Worm (Caenorhabditis elegans): ENCODE data around the gene cup-4.

cup-4 gene

DNA sequence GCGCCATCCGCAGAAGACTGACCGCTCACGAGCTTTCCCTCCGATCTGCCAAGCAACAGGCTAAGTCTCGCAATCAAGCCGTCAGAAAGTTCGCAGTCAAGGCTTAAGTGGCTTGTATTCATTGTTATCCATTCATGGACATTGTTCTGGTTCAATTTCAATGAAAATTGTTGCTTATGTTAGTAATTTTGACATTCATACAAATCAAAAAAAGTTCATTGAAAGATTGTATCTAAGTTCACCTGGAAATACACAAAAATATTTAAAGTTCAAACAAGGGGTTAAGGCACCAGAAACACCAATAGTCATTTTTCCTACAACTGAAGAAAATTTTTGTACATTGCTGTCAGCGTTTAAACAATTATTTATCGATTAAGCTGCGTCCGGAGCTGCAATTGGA lies 10.8 kb upstream of the cup-4 start (continued):
- no peak for TF ChIP-seq Y48G9A.11 (GFP tag; IDR thresholded peaks at IDR 0.05)
- no peak for TF ChIP-seq ZK546.5 (tag; optimal IDR thresholded peaks at IDR 0.05)
- no peak for TF ChIP-seq dmd-9 (GFP tag; IDR thresholded peaks at IDR 0.05)
- TF ChIP-seq nhr-111 (GFP tag; optimal IDR thresholded peaks at IDR 0.05), result no peak
- 0 out of 2 replicates have a peak, but pooled peaks have one; percentile 23 for TF ChIP-seq madf-9 (GFP tag; conservative IDR thresholded peaks at IDR 0.05)
- TF ChIP-seq R02D3.7 (tag; optimal IDR thresholded peaks at IDR 0.05), result no peak
- no peak for TF ChIP-seq gei-8 (GFP tag; optimal IDR thresholded peaks at IDR 0.05)
- TF ChIP-seq arid-1 (GFP tag; conservative IDR thresholded peaks at IDR 0.05), result no peak
- no peak for TF ChIP-seq mep-1 (tag; optimal IDR thresholded peaks at IDR 0.05)
- peak; percentile 53 for TF ChIP-seq aha-1 (tag)
- peak; percentile 54; the same call in 1 of the 2 replicates for TF ChIP-seq snpc-1.2 (GFP tag; IDR thresholded peaks at IDR 0.05)
- TF ChIP-seq nhr-10 (tag; optimal IDR thresholded peaks at IDR 0.05), result no peak
- TF ChIP-seq unc-62 (GFP tag; optimal IDR thresholded peaks at IDR 0.05 in 1 of 2), result no peak
- no peak for TF ChIP-seq unc-62 (tag; optimal IDR thresholded peaks at IDR 0.05)
- no peak for TF ChIP-seq lir-3 (tag; optimal IDR thresholded peaks at IDR 0.05)
- TF ChIP-seq nhr-237 (tag; optimal IDR thresholded peaks at IDR 0.05), result no peak
- no peak for TF ChIP-seq T20F7.1 (GFP tag; optimal IDR thresholded peaks at IDR 0.05)
- TF ChIP-seq ctbp-1 (GFP tag; IDR thresholded peaks at IDR 0.05), result 0 out of 2 replicates have a peak, but pooled peaks have one; percentile 9
- no peak for TF ChIP-seq nhr-25 (tag; optimal IDR thresholded peaks at IDR 0.05; ENCODE audit: borderline replicate concordance, insufficient read depth)
- TF ChIP-seq nhr-77 (tag; optimal IDR thresholded peaks at IDR 0.05), result no peak
- peak; percentile 33 for TF ChIP-seq F49E8.2 (tag; optimal IDR thresholded peaks at IDR 0.05; ENCODE audit: borderline replicate concordance)

DNA sequence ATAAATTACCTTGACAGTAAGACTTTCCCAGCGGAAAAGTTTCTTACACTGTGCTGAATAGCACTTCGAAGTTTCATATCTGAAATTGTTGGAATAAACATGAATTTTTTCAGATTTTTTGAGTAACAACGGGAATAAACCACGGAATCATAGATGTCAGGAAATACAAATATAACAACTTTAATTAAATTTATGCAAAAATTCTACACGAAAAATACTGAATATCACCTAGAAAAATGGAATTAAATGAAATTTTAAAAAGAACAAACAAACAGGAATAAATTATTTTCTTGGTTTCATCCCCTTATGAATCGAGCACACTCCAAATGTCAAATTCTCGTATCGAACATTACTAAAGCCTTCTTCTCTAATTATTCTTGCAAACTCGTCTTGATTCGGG lies 9.1 kb upstream of the cup-4 start, which contains the start of gene tag-307:
Gene tag-307 (minus strand): TSS at position 101 of the 400 bp plus-strand sequence.
- peak in 1 of 2 experiments; percentile 56 for TF ChIP-seq unc-62 (GFP tag; optimal IDR thresholded peaks at IDR 0.05 in 1 of 2)
- TF ChIP-seq unc-62 (tag; optimal IDR thresholded peaks at IDR 0.05), result no peak
- TF ChIP-seq lin-13 (GFP tag; optimal IDR thresholded peaks at IDR 0.05), result no peak

DNA sequence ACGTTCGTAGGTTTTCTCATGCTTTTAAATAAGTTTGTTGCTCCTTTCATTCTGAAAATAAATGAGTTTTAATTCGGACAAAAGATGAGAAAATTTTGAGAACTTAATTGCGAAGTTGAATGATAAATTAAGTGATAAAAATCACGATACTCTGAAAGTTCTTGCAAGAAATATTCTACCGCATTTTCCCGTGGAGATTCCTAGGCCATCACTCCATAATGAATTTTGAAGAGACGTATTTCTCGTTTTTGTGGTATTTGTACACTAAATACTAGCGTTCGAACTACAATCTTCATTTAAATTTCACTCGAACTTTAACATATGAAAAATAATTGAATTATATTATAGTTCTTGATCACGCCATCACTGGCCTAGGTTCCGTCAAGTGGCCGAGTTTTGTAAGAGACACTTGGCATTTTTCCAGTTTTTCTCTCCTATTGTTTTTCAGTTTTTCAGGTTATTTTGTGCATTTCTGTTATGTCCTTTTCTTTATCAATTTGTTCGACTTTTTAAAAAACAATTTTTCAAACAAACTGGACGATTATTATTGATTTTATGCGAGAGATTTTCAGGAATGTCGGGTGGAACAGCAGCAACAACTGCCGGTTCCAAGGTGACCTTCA lies 7.8 kb upstream of the cup-4 start, which contains the start of the genes coq-5 and ufm-1:
Gene coq-5 (minus strand): TSS at position 51 of the 623 bp plus-strand sequence.
Gene ufm-1 (plus strand): TSS at position 573 of the 623 bp plus-strand sequence.
- TF ChIP-seq lsy-2 (tag; optimal IDR thresholded peaks at IDR 0.05), result peak in 1 of 2 experiments; percentile 18
- TF ChIP-seq nhr-102 (tag; optimal IDR thresholded peaks at IDR 0.05), result peak; percentile 3
- TF ChIP-seq ztf-7 (tag; optimal IDR thresholded peaks at IDR 0.05), result no peak
- TF ChIP-seq nhr-41 (GFP tag; IDR thresholded peaks at IDR 0.05), result no peak
- TF ChIP-seq hif-1 (tag; optimal IDR thresholded peaks at IDR 0.05), result peak in 1 of 2 experiments; percentile 72
- TF ChIP-seq mep-1 (tag; optimal IDR thresholded peaks at IDR 0.05), result peak; percentile 1
- TF ChIP-seq dpl-1 (GFP tag; optimal IDR thresholded peaks at IDR 0.05), result peak; percentile 31
- TF ChIP-seq ZK546.5 (tag; optimal IDR thresholded peaks at IDR 0.05), result no peak
- peak; percentile 78 for TF ChIP-seq unc-130 (GFP tag; optimal IDR thresholded peaks at IDR 0.05)
- TF ChIP-seq T20F7.1 (GFP tag; optimal IDR thresholded peaks at IDR 0.05), result peak; percentile 58
- TF ChIP-seq dmd-6 (GFP tag; IDR thresholded peaks at IDR 0.05), result no peak; the same call in 1 of the 2 replicates
- peak; percentile 35 for TF ChIP-seq mes-2 (tag; optimal IDR thresholded peaks at IDR 0.05; ENCODE audit: poor library complexity, severe bottlenecking)

DNA sequence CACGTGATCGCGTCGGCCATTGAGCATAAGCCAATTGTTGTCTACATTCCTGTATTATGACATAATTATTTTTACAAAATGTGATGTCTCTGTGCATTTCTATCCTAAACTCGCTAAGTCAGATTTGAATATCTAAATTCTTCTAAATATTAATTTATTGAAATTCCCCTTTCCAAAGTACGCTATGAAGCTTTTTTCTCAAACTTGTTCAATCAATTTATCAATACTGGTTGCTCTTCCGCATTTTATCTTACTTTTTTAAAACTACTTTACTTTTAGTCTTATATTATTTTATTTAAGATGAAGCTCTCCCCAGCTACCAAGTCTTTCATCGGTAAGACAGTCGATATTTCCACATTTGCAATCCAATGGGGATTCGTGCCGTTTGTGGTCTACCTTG lies 7.0 kb upstream of the cup-4 start, which contains the start of gene tomm-7:
Gene tomm-7 (plus strand): TSS at position 301 of the 400 bp plus-strand sequence.
- no peak for TF ChIP-seq mxl-2 (GFP tag; conservative IDR thresholded peaks at IDR 0.05)
- TF ChIP-seq Y105C5A.15 (GFP tag; IDR thresholded peaks at IDR 0.05), result no peak
- TF ChIP-seq zfp-3 (GFP tag; conservative IDR thresholded peaks at IDR 0.05), result no peak
- no peak for TF ChIP-seq set-16 (GFP tag; IDR thresholded peaks at IDR 0.05)
- TF ChIP-seq lin-13 (GFP tag; optimal IDR thresholded peaks at IDR 0.05), result no peak
- no peak for TF ChIP-seq daf-19 (GFP tag; conservative IDR thresholded peaks at IDR 0.05)
- TF ChIP-seq egl-43 (GFP tag; IDR thresholded peaks at IDR 0.05), result no peak
